Fruit fly (Drosophila melanogaster) whole organism, embryonic: ENCODE measurements around the gene Nagk.
A peak's percentile ranks its signal among the peaks of the same experiment; 100 is the strongest.

Experiments used
- B-H1 ChIP-seq: fragments of 200-800 bp; sonication (Bioruptor generic); IDR thresholded peaks from 3 replicates; pipeline ENCODE4 v1.3.6; 2022; ENCODE audit warnings: missing biosample characterization, missing genetic modification characterization
- BtbVII ChIP-seq: fragments of 200-800 bp; sonication (Bioruptor generic); optimal IDR thresholded peaks from 3 replicates; lab custom pipeline; 2017; ENCODE audit warnings: missing biosample characterization, mild to moderate bottlenecking, missing genetic modification characterization
- CG10543 ChIP-seq: fragments of 200-800 bp; sonication (Bioruptor generic); optimal IDR thresholded peaks from 3 replicates; lab custom pipeline; 2017; ENCODE audit warnings: missing biosample characterization, mild to moderate bottlenecking, missing genetic modification characterization, moderate library complexity
- CG10959 ChIP-seq: fragments of 200-800 bp; sonication (Bioruptor generic); IDR thresholded peaks from 2 replicates; pipeline ENCODE4 v1.3.6; 2022; ENCODE audit warnings: missing biosample characterization, missing genetic modification characterization
- CG12071 ChIP-seq: fragments of 200-800 bp; sonication (Bioruptor generic); optimal IDR thresholded peaks from 3 replicates; lab custom pipeline; 2018; ENCODE audit warnings: missing biosample characterization, mild to moderate bottlenecking, missing genetic modification characterization
- CG13894 ChIP-seq: fragments of 200-800 bp; sonication (Bioruptor generic); optimal IDR thresholded peaks from 3 replicates; lab custom pipeline; 2018; ENCODE audit warnings: missing biosample characterization, mild to moderate bottlenecking, missing genetic modification characterization, moderate library complexity
- CG14014 ChIP-seq: fragments of 200-800 bp; sonication (Bioruptor generic); IDR thresholded peaks from 2 replicates; pipeline ENCODE4 v1.3.6; 2022; ENCODE audit warnings: missing biosample characterization, missing genetic modification characterization
- CG14710 ChIP-seq: fragments of 200-800 bp; sonication (Bioruptor generic); optimal IDR thresholded peaks from 3 replicates; lab custom pipeline; 2019; ENCODE audit warnings: missing biosample characterization, mild to moderate bottlenecking, missing genetic modification characterization, moderate library complexity
- CG16815 ChIP-seq: fragments of 200-800 bp; sonication (Bioruptor generic); optimal IDR thresholded peaks from 3 replicates; lab custom pipeline; 2017; ENCODE audit warnings: missing biosample characterization, mild to moderate bottlenecking, missing genetic modification characterization
- CG17186 ChIP-seq: fragments of 200-800 bp; sonication (Bioruptor generic); optimal IDR thresholded peaks from 3 replicates; lab custom pipeline; 2017; ENCODE audit warnings: missing biosample characterization, missing genetic modification reagents, missing genetic modification characterization
- CG2120 ChIP-seq: fragments of 200-800 bp; sonication (Bioruptor generic); optimal IDR thresholded peaks from 3 replicates; lab custom pipeline; 2016; ENCODE audit warnings: missing biosample characterization, missing genetic modification characterization
- CG2875 ChIP-seq: fragments of 200-800 bp; sonication (Bioruptor generic); optimal IDR thresholded peaks from 2 replicates; lab custom pipeline; 2017; ENCODE audit warnings: missing biosample characterization, mild to moderate bottlenecking, missing genetic modification characterization, missing genetic modification reagents
- CG31224 ChIP-seq: fragments of 200-800 bp; sonication (Bioruptor generic); IDR thresholded peaks from 2 replicates; pipeline ENCODE4 v1.3.6; 2022; ENCODE audit warnings: missing biosample characterization, missing genetic modification characterization
- CG33213 ChIP-seq: fragments of 200-800 bp; sonication (Bioruptor generic); optimal IDR thresholded peaks from 3 replicates; lab custom pipeline; 2016; ENCODE audit warnings: missing biosample characterization, missing genetic modification characterization
- CG3838 ChIP-seq: fragments of 200-800 bp; sonication (Bioruptor generic); optimal IDR thresholded peaks from 3 replicates; lab custom pipeline; 2016; ENCODE audit warnings: missing biosample characterization, missing genetic modification characterization
- CG43689 ChIP-seq: fragments of 200-800 bp; sonication (Bioruptor generic); IDR thresholded peaks from 2 replicates; pipeline ENCODE4 v1.3.6; 2022; ENCODE audit warnings: missing biosample characterization, missing genetic modification characterization
- CG5245 ChIP-seq: fragments of 200-800 bp; sonication (Bioruptor generic); optimal IDR thresholded peaks from 3 replicates; lab custom pipeline; 2016; ENCODE audit warnings: missing biosample characterization, missing genetic modification characterization
- CG5953 ChIP-seq: fragments of 200-800 bp; sonication (Bioruptor generic); IDR thresholded peaks from 2 replicates; pipeline ENCODE4 v1.3.6; 2022; ENCODE audit warnings: missing biosample characterization, missing genetic modification characterization
- CG6654 ChIP-seq: fragments of 200-800 bp; sonication (Bioruptor generic); optimal IDR thresholded peaks from 2 replicates; lab custom pipeline; 2017; ENCODE audit warnings: missing biosample characterization, mild to moderate bottlenecking, missing genetic modification characterization
- CG6765 ChIP-seq: fragments of 200-800 bp; sonication (Bioruptor generic); optimal IDR thresholded peaks from 3 replicates; lab custom pipeline; 2017; ENCODE audit warnings: missing biosample characterization, mild to moderate bottlenecking, missing genetic modification characterization
- CG6854 ChIP-seq: fragments of 200-800 bp; sonication (Bioruptor generic); optimal IDR thresholded peaks from 3 replicates; lab custom pipeline; 2017; ENCODE audit warnings: missing biosample characterization, mild to moderate bottlenecking, missing genetic modification characterization
- CG7271 ChIP-seq: fragments of 200-800 bp; sonication (Bioruptor generic); optimal IDR thresholded peaks from 2 replicates; lab custom pipeline; 2018; ENCODE audit warnings: missing biosample characterization, mild to moderate bottlenecking, missing genetic modification characterization, moderate library complexity
- CG8924 ChIP-seq: fragments of 200-800 bp; optimal IDR thresholded peaks from 3 replicates; lab custom pipeline; 2019; ENCODE audit warnings: missing biosample characterization, mild to moderate bottlenecking, missing genetic modification characterization, moderate library complexity
- CG9797 ChIP-seq: fragments of 200-800 bp; sonication (Bioruptor generic); optimal IDR thresholded peaks from 3 replicates; lab custom pipeline; 2018; ENCODE audit warnings: missing biosample characterization, mild to moderate bottlenecking, missing genetic modification characterization
- CTCF ChIP-seq: fragments of 200-800 bp; sonication (Bioruptor generic); optimal IDR thresholded peaks from 2 replicates; lab custom pipeline; 2017; ENCODE audit warnings: missing biosample characterization, mild to moderate bottlenecking, missing genetic modification characterization, moderate library complexity
- ERR ChIP-seq: fragments of 200-800 bp; sonication (Bioruptor generic); optimal IDR thresholded peaks from 2 replicates; lab custom pipeline; 2016; ENCODE audit warnings: missing biosample characterization, missing genetic modification characterization
- Elba2 ChIP-seq: fragments of 200-800 bp; sonication (Bioruptor generic); optimal IDR thresholded peaks from 3 replicates; lab custom pipeline; 2016; ENCODE audit warnings: missing biosample characterization, missing genetic modification characterization
- Gug ChIP-seq: fragments of 200-800 bp; sonication (Bioruptor generic); IDR thresholded peaks from 4 replicates; pipeline ENCODE4 v1.3.6; 2022; ENCODE audit warnings: missing biosample characterization, missing genetic modification characterization
- HLHmδ ChIP-seq: fragments of 200-800 bp; sonication (Bioruptor generic); optimal IDR thresholded peaks from 2 replicates; lab custom pipeline; 2018; ENCODE audit warnings: missing biosample characterization, mild to moderate bottlenecking, missing genetic modification characterization, moderate library complexity
- Hmr ChIP-seq: fragments of 200-800 bp; sonication (Bioruptor generic); optimal IDR thresholded peaks from 3 replicates; lab custom pipeline; 2017; ENCODE audit warnings: mild to moderate bottlenecking, missing biosample characterization, missing genetic modification reagents, missing genetic modification characterization
- Lim3 ChIP-seq: fragments of 200-800 bp; sonication (Bioruptor generic); IDR thresholded peaks from 2 replicates; pipeline ENCODE4 v1.3.6; 2022; ENCODE audit warnings: missing biosample characterization, missing genetic modification characterization
- NK7.1 ChIP-seq: fragments of 200-800 bp; sonication (Bioruptor generic); optimal IDR thresholded peaks from 3 replicates; lab custom pipeline; 2016; ENCODE audit warnings: missing biosample characterization, missing genetic modification characterization
- Sry-δ ChIP-seq: fragments of 200-800 bp; sonication (Bioruptor generic); optimal IDR thresholded peaks from 2 replicates; lab custom pipeline; 2016; ENCODE audit warnings: missing biosample characterization, missing genetic modification characterization
- YL-1 ChIP-seq: fragments of 200-800 bp; sonication (Bioruptor generic); optimal IDR thresholded peaks from 3 replicates; lab custom pipeline; 2017; ENCODE audit warnings: missing biosample characterization, mild to moderate bottlenecking, missing genetic modification characterization
- ac ChIP-seq: fragments of 200-800 bp; sonication (Bioruptor generic); optimal IDR thresholded peaks from 3 replicates; lab custom pipeline; 2017; ENCODE audit warnings: missing biosample characterization, mild to moderate bottlenecking, missing genetic modification characterization
- chinmo ChIP-seq: fragments of 200-800 bp; sonication (Bioruptor generic); IDR thresholded peaks from 4 replicates; pipeline ENCODE4 v1.3.6; 2022; ENCODE audit warnings: missing biosample characterization, missing genetic modification characterization; ENCODE audit not compliant: partially characterized antibody
- croc ChIP-seq: fragments of 200-800 bp; sonication (Bioruptor generic); conservative IDR thresholded peaks from 3 replicates; pipeline ENCODE4 v1.3.6; 2022; ENCODE audit warnings: missing biosample characterization, missing genetic modification characterization
- danr ChIP-seq: fragments of 200-800 bp; sonication (Bioruptor generic); IDR thresholded peaks from 2 replicates; pipeline ENCODE4 v1.3.6; 2022; ENCODE audit warnings: missing biosample characterization, missing genetic modification characterization
- dpn ChIP-seq, 2 experiments: fragments of 200-800 bp; sonication (Bioruptor generic); optimal IDR thresholded peaks; 3 replicates each; lab custom pipeline; 2016; ENCODE audit warnings: missing biosample characterization in 2 of 2, missing genetic modification characterization in 2 of 2
- eyg ChIP-seq: fragments of 200-800 bp; sonication (Bioruptor generic); optimal IDR thresholded peaks from 3 replicates; lab custom pipeline; 2016; ENCODE audit warnings: missing biosample characterization, missing genetic modification characterization
- grn ChIP-seq: fragments of 200-800 bp; sonication (Bioruptor generic); optimal IDR thresholded peaks from 3 replicates; lab custom pipeline; 2017; ENCODE audit warnings: missing biosample characterization, missing genetic modification characterization
- maf-S ChIP-seq: fragments of 200-800 bp; sonication (Bioruptor generic); optimal IDR thresholded peaks from 2 replicates; lab custom pipeline; 2016; ENCODE audit warnings: missing biosample characterization, missing genetic modification characterization
- mirr ChIP-seq: fragments of 200-800 bp; sonication (Bioruptor generic); optimal IDR thresholded peaks from 3 replicates; lab custom pipeline; 2018; ENCODE audit warnings: missing biosample characterization, mild to moderate bottlenecking, missing genetic modification characterization
- nerfin-1 ChIP-seq: fragments of 200-800 bp; sonication (Bioruptor generic); optimal IDR thresholded peaks from 3 replicates; lab custom pipeline; 2019; ENCODE audit warnings: missing biosample characterization, mild to moderate bottlenecking, missing genetic modification characterization, moderate library complexity
- pros ChIP-seq: fragments of 200-800 bp; sonication (Bioruptor generic); optimal IDR thresholded peaks from 3 replicates; lab custom pipeline; 2019; ENCODE audit warnings: missing biosample characterization, mild to moderate bottlenecking, missing genetic modification characterization, moderate library complexity
- sr ChIP-seq: fragments of 200-800 bp; sonication (Bioruptor generic); IDR thresholded peaks from 3 replicates; pipeline ENCODE4 v1.3.6; 2022; ENCODE audit warnings: missing biosample characterization, missing genetic modification characterization
- ssp ChIP-seq: fragments of 200-800 bp; sonication (Bioruptor generic); IDR thresholded peaks from 2 replicates; pipeline ENCODE4 v1.3.6; 2022; ENCODE audit warnings: missing biosample characterization, missing genetic modification characterization
- twi ChIP-seq: fragments of 200-800 bp; optimal IDR thresholded peaks from 2 replicates; lab custom pipeline; 2019; ENCODE audit warnings: missing biosample characterization, mild to moderate bottlenecking, missing genetic modification characterization, moderate library complexity
- usp ChIP-seq: fragments of >200 bp; optimal IDR thresholded peaks from 2 replicates; lab custom pipeline; 2017; ENCODE audit warnings: missing biosample characterization, missing genetic modification characterization
- vfl ChIP-seq: fragments of 200-800 bp; sonication (Bioruptor generic); optimal IDR thresholded peaks from 2 replicates; lab custom pipeline; 2016; ENCODE audit warnings: missing biosample characterization, missing genetic modification characterization

The Nagk gene

dm6 chr3R:15356645-15357431 lies 13.8 kb upstream of the Nagk start, which contains the start of the genes Atg4b and Hibch (continued):
- peak; percentile 70 for TF ChIP-seq CG5245 (GFP tag; lab: Kevin White, UChicago)
- peak; percentile 74 for TF ChIP-seq danr (GFP tag; lab: Robert Waterston, UW)
- peak in 1 of 2 experiments; percentile 75 for TF ChIP-seq dpn (GFP tag; optimal IDR thresholded peaks at IDR 0.05; lab: Kevin White, UChicago)
- TF ChIP-seq Hmr (GFP tag; lab: Kevin White, UChicago), result no peak
- TF ChIP-seq CG33213 (GFP tag; lab: Kevin White, UChicago), result no peak
- peak; percentile 63 for TF ChIP-seq CG6654 (GFP tag; lab: Kevin White, UChicago)
- peak; percentile 75 for TF ChIP-seq CG31224 (GFP tag; lab: Robert Waterston, UW)
- peak; percentile 37 for TF ChIP-seq CG17186 (GFP tag; lab: Kevin White, UChicago)
- TF ChIP-seq nerfin-1 (tag; lab: Kevin White, UChicago), result peak; percentile 79
- TF ChIP-seq CG3838, result no peak
- no peak for TF ChIP-seq eyg (GFP tag; lab: Kevin White, UChicago)
- TF ChIP-seq usp, result no peak
- TF ChIP-seq grn, result no peak
- TF ChIP-seq B-H1 (GFP tag; lab: Robert Waterston, UW), result peak; percentile 66
- peak; percentile 77 for TF ChIP-seq CG2120 (GFP tag; lab: Kevin White, UChicago)
- peak; percentile 36 for TF ChIP-seq CG6854 (GFP tag; lab: Kevin White, UChicago)
- TF ChIP-seq CTCF (GFP tag; lab: Kevin White, UChicago), result no peak
- peak; percentile 14 for TF ChIP-seq ac (GFP tag; lab: Kevin White, UChicago)
- peak; percentile 56; the same call in 1 of the 2 replicates for TF ChIP-seq CG5953
- TF ChIP-seq Lim3 (GFP tag; lab: Robert Waterston, UW), result 0 out of 2 replicates have a peak, but pooled peaks have one; percentile 25
- TF ChIP-seq CG43689 (GFP tag; lab: Robert Waterston, UW), result peak; percentile 59; the same call in 1 of the 2 replicates
- TF ChIP-seq sr, result no peak
- peak; percentile 96 for TF ChIP-seq CG10543
- peak; percentile 43 for TF ChIP-seq vfl (GFP tag; lab: Kevin White, UChicago)
- peak; percentile 65 for TF ChIP-seq CG10959
- TF ChIP-seq ssp (GFP tag; lab: Robert Waterston, UW), result peak; percentile 75
- TF ChIP-seq CG14014, result peak; percentile 69
- peak; percentile 38 for TF ChIP-seq CG9797 (GFP tag; lab: Kevin White, UChicago)
- peak; percentile 94 for TF ChIP-seq YL-1
- peak; percentile 78 for TF ChIP-seq CG16815 (GFP tag; lab: Kevin White, UChicago)
- TF ChIP-seq CG14710, result peak; percentile 91
- TF ChIP-seq CG2875 (GFP tag; lab: Kevin White, UChicago), result no peak
- TF ChIP-seq CG13894 (tag; lab: Kevin White, UChicago), result no peak
- no peak for TF ChIP-seq CG12071
- TF ChIP-seq BtbVII, result peak; percentile 84
- TF ChIP-seq HLHmδ (GFP tag; lab: Kevin White, UChicago), result no peak
- TF ChIP-seq croc, result peak; percentile 69; the same call in 2 of the 3 replicates
- no peak for TF ChIP-seq chinmo (GFP tag; lab: Robert Waterston, UW)
- peak; percentile 84 for TF ChIP-seq Elba2
- TF ChIP-seq pros (GFP tag; lab: Kevin White, UChicago), result no peak
- TF ChIP-seq mirr, result peak; percentile 46
- TF ChIP-seq NK7.1 (GFP tag; lab: Kevin White, UChicago), result no peak
- no peak for TF ChIP-seq ERR (GFP tag; lab: Kevin White, UChicago)
- no peak for TF ChIP-seq CG7271 (tag; lab: Kevin White, UChicago)
- no peak for TF ChIP-seq maf-S (GFP tag; lab: Kevin White, UChicago)
- peak; percentile 86 for TF ChIP-seq twi (tag; lab: Kevin White, UChicago)
- peak; percentile 81 for TF ChIP-seq Gug (GFP tag; lab: Robert Waterston, UW)
- TF ChIP-seq CG8924 (tag; lab: Kevin White, UChicago), result peak; percentile 91
- TF ChIP-seq Sry-δ (GFP tag; lab: Kevin White, UChicago), result peak; percentile 8
- peak; percentile 70 for TF ChIP-seq CG6765 (GFP tag; lab: Kevin White, UChicago)
